Worm (Caenorhabditis elegans) whole organism, mixed stage, embryonic: Measurements from ENCODE around the gene C29E4.11.

Source experiments
- M03D4.4 ChIP-seq: sonication (generic microtip); optimal IDR thresholded peaks from 2 replicates; lab custom pipeline; 2017; ENCODE audit warnings: mild to moderate bottlenecking, missing genetic modification characterization, missing compliant biosample characterization
- bed-3 ChIP-seq: fragments of 200-800 bp; sonication (Bioruptor generic); optimal IDR thresholded peaks from 3 replicates; lab custom pipeline; 2018; ENCODE audit warnings: mild to moderate bottlenecking, missing genetic modification characterization, moderate library complexity, missing compliant biosample characterization
- blmp-1 ChIP-seq: fragments of 150-350 bp; optimal IDR thresholded peaks from 2 replicates; lab custom pipeline; 2014; ENCODE audit warnings: missing biosample characterization, missing genetic modification characterization
- drap-1 ChIP-seq: fragments of 200-800 bp; sonication (Bioruptor generic); optimal IDR thresholded peaks from 3 replicates; lab custom pipeline; 2018; ENCODE audit warnings: mild to moderate bottlenecking, missing genetic modification characterization, missing compliant biosample characterization
- elt-1 ChIP-seq: sonication (generic microtip); optimal IDR thresholded peaks from 2 replicates; lab custom pipeline; 2017; ENCODE audit warnings: missing genetic modification characterization, mild to moderate bottlenecking, missing compliant biosample characterization, antibody characterized with exemption, moderate library complexity, borderline replicate concordance; ENCODE audit not compliant: insufficient read depth
- elt-3 ChIP-seq: fragments of 150-350 bp; optimal IDR thresholded peaks from 2 replicates; lab custom pipeline; 2014; ENCODE audit warnings: missing biosample characterization, missing genetic modification characterization
- mep-1 ChIP-seq: fragments of 150-350 bp; optimal IDR thresholded peaks from 2 replicates; lab custom pipeline; 2017; ENCODE audit warnings: missing biosample characterization, missing genetic modification reagents, missing genetic modification characterization, inconsistent platforms
- nhr-12 ChIP-seq: fragments of 150-350 bp; optimal IDR thresholded peaks from 2 replicates; lab custom pipeline; 2014; ENCODE audit warnings: missing biosample characterization, missing genetic modification characterization
- nhr-28 ChIP-seq: fragments of 150-350 bp; optimal IDR thresholded peaks from 2 replicates; lab custom pipeline; 2014; ENCODE audit warnings: missing biosample characterization, missing genetic modification characterization
- pha-4 ChIP-seq: fragments of 150-350 bp; optimal IDR thresholded peaks from 2 replicates; lab custom pipeline; 2018; ENCODE audit warnings: missing biosample characterization, missing genetic modification reagents, missing genetic modification characterization
- snpc-4 ChIP-seq: fragments of 150-350 bp; optimal IDR thresholded peaks from 2 replicates; lab custom pipeline; 2014; ENCODE audit warnings: missing biosample characterization, missing genetic modification characterization
- sptf-1 ChIP-seq: sonication (generic microtip); optimal IDR thresholded peaks from 2 replicates; lab custom pipeline; 2017; ENCODE audit warnings: mild to moderate bottlenecking, missing genetic modification characterization, moderate library complexity, missing compliant biosample characterization
- ztf-11 ChIP-seq: fragments of 150-350 bp; optimal IDR thresholded peaks from 2 replicates; lab custom pipeline; 2014; ENCODE audit warnings: missing biosample characterization, missing genetic modification characterization

ce11 chrIII:7940819-7941218 lies 17.1 kb downstream of the C29E4.11 start, which contains the start of gene C29E4.12:
- TF ChIP-seq snpc-4: no peak
- no peak for TF ChIP-seq ztf-11 (tag; lab: Kevin White, UChicago)
- TF ChIP-seq bed-3 (GFP tag; lab: Kevin White, UChicago): no peak
- no peak for TF ChIP-seq drap-1 (GFP tag; lab: Kevin White, UChicago)
- peak; percentile 61 for TF ChIP-seq pha-4 (tag; lab: Kevin White, UChicago)
- TF ChIP-seq M03D4.4 (tag; lab: Kevin White, UChicago): no peak
- TF ChIP-seq nhr-12: no peak
- no peak for TF ChIP-seq nhr-28 (tag; lab: Kevin White, UChicago)
- TF ChIP-seq blmp-1: no peak
- peak; percentile 76 for TF ChIP-seq mep-1 (tag; lab: Kevin White, UChicago)
- TF ChIP-seq sptf-1 (tag; lab: Kevin White, UChicago): no peak
- no peak for TF ChIP-seq elt-3
- no peak for TF ChIP-seq elt-1 (tag; lab: Kevin White, UChicago)
